Fruit fly (Drosophila melanogaster) whole organism: ENCODE results near the gene CG6304.

Experiments used
- EcR ChIP-seq, 2 experiments: fragments of >200 bp; optimal IDR thresholded peaks; 2 replicates each; lab custom pipeline; 2017; ENCODE audit warnings: missing biosample characterization in 2 of 2, missing genetic modification characterization in 2 of 2, missing genetic modification reagents in 2 of 2
- pan ChIP-seq: fragments of >200 bp; optimal IDR thresholded peaks from 2 replicates; lab custom pipeline; 2017
- psq ChIP-seq: fragments of >200 bp; optimal IDR thresholded peaks from 2 replicates; lab custom pipeline; 2017
- usp ChIP-seq: fragments of >200 bp; optimal IDR thresholded peaks from 2 replicates; lab custom pipeline; 2017; ENCODE audit warnings: missing biosample characterization, missing genetic modification characterization, mixed read lengths

dm6 chr2L:17048181-17048580 is 33.7 kb upstream of the CG6304 start, which contains the start of gene CG15136:
- TF ChIP-seq usp (GFP tag; lab: Kevin White, UChicago) (no peak), psq (lab: Kevin White, UChicago) (no peak), pan (lab: Kevin White, UChicago) (no peak), EcR (GFP tag; optimal IDR thresholded peaks at IDR 0.05; lab: Kevin White, UChicago) (no peak)
